Worm (Caenorhabditis elegans) whole organism, early embryonic: Measurements from ENCODE around the gene ipp-5.

Source experiments
- B0310.2 ChIP-seq: sonication (generic microtip); optimal IDR thresholded peaks from 2 replicates; lab custom pipeline; 2016; ENCODE audit warnings: mild to moderate bottlenecking, missing genetic modification characterization, missing compliant biosample characterization
- ama-1 ChIP-seq: fragments of 150-350 bp; optimal IDR thresholded peaks from 2 replicates; lab custom pipeline; 2014
- ceh-13 ChIP-seq: fragments of 200-800 bp; sonication (Bioruptor generic); optimal IDR thresholded peaks from 2 replicates; lab custom pipeline; 2018; ENCODE audit warnings: mild to moderate bottlenecking, missing genetic modification characterization, missing compliant biosample characterization
- ceh-36 ChIP-seq: sonication (generic microtip); optimal IDR thresholded peaks from 2 replicates; lab custom pipeline; 2016; ENCODE audit warnings: missing genetic modification characterization, inconsistent platforms, missing compliant biosample characterization
- ets-7 ChIP-seq: sonication (generic microtip); optimal IDR thresholded peaks from 2 replicates; lab custom pipeline; 2016; ENCODE audit warnings: missing genotype, missing genetic modification characterization, missing compliant biosample characterization
- flt-1 ChIP-seq: fragments of 200-800 bp; sonication (Bioruptor generic); IDR thresholded peaks from 2 replicates; pipeline ENCODE4 v1.3.6; 2022; ENCODE audit warnings: missing genetic modification characterization, missing compliant biosample characterization
- hmg-4 ChIP-seq: fragments of 200-800 bp; sonication (Bioruptor generic); optimal IDR thresholded peaks from 2 replicates; lab custom pipeline; 2018; ENCODE audit warnings: mild to moderate bottlenecking, missing genetic modification characterization, missing compliant biosample characterization
- hnd-1 ChIP-seq: sonication (generic microtip); optimal IDR thresholded peaks from 2 replicates; lab custom pipeline; 2016; ENCODE audit warnings: missing genetic modification characterization, missing compliant biosample characterization
- pes-1 ChIP-seq: fragments of 200-800 bp; sonication (Bioruptor generic); IDR thresholded peaks from 2 replicates; pipeline ENCODE4 v1.3.6; 2022; ENCODE audit warnings: missing genetic modification reagents, missing genetic modification characterization, missing compliant biosample characterization
- scrt-1 ChIP-seq: fragments of 200-800 bp; sonication (Bioruptor generic); IDR thresholded peaks from 2 replicates; pipeline ENCODE4 v1.3.6; 2022; ENCODE audit warnings: missing genetic modification characterization, missing compliant biosample characterization
- tbx-11 ChIP-seq: fragments of 200-800 bp; sonication (Bioruptor generic); IDR thresholded peaks from 2 replicates; pipeline ENCODE4 v1.3.6; 2022; ENCODE audit warnings: missing genetic modification characterization, missing compliant biosample characterization
- tbx-37 ChIP-seq: fragments of 200-800 bp; sonication (Bioruptor generic); conservative IDR thresholded peaks from 2 replicates; pipeline ENCODE4 v1.3.6; 2022; ENCODE audit warnings: missing genetic modification reagents, missing genetic modification characterization, missing compliant biosample characterization

- TF ChIP-seq ama-1 (lab: Kevin White, UChicago): no peak
- no peak for TF ChIP-seq flt-1
- no peak for TF ChIP-seq B0310.2
- TF ChIP-seq ets-7 (tag; lab: Kevin White, UChicago): no peak
- TF ChIP-seq tbx-37 (GFP tag; lab: Robert Waterston, UW): no peak
- no peak for TF ChIP-seq tbx-11 (GFP tag; lab: Robert Waterston, UW)
- TF ChIP-seq ceh-13 (GFP tag; lab: Kevin White, UChicago): no peak
- no peak for TF ChIP-seq scrt-1 (GFP tag; lab: Robert Waterston, UW)
- TF ChIP-seq ceh-36 (tag; lab: Kevin White, UChicago): no peak
- TF ChIP-seq hnd-1 (tag; lab: Kevin White, UChicago): no peak
- TF ChIP-seq hmg-4 (GFP tag; lab: Kevin White, UChicago): no peak
- no peak for TF ChIP-seq pes-1 (GFP tag; lab: Robert Waterston, UW)
Observed at ce11 chrX:6059163-6059782, 28.0 kb downstream of the ipp-5 start.
